Worm (Caenorhabditis elegans): ENCODE data around the gene sec-15.
A peak's percentile ranks its signal among the peaks of the same experiment; 100 is the strongest.

sec-15 gene

DNA sequence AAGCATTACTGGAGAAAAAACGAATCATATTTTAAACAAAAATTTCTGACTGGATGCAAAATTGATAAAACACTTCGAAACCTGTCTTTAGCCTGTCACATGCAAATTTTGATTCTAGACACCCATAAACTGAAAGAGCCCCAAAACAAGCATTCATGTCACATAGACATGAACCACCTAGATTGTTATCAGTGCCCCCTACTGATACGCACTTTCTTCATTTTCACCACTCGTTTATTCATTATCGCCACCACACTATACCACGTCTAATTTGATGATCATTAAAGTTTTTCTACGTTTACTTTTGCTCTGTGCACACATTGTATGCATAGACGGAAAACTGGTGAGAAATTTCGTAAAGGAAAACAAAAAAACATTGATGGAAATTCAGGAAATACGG, 23.6 kb downstream of the sec-15 start, which contains the start of gene cnnm-2:
TSS of gene cnnm-2 (plus strand) at position 190 of the 400 bp plus-strand sequence.
- TF ChIP-seq unc-130 (GFP tag; optimal IDR thresholded peaks at IDR 0.05) (no peak), pqm-1 (tag; optimal IDR thresholded peaks at IDR 0.05) (peak; percentile 90), php-3 (GFP tag; IDR thresholded peaks at IDR 0.05) (peak; percentile 69; the same call in 1 of the 2 replicates), zfp-3 (GFP tag; conservative IDR thresholded peaks at IDR 0.05) (no peak), dmd-6 (GFP tag; IDR thresholded peaks at IDR 0.05) (peak; percentile 75), Y48G9A.11 (GFP tag; IDR thresholded peaks at IDR 0.05) (no peak), dve-1 (tag; optimal IDR thresholded peaks at IDR 0.05; ENCODE audit: insufficient read depth) (peak; percentile 78), arid-1 (GFP tag; conservative IDR thresholded peaks at IDR 0.05) (no peak), hlh-11 (tag; optimal IDR thresholded peaks at IDR 0.05) (peak; percentile 68), nhr-48 (tag; optimal IDR thresholded peaks at IDR 0.05) (peak; percentile 44), daf-16 (GFP tag; optimal IDR thresholded peaks at IDR 0.05) (no peak), daf-16 (tag; optimal IDR thresholded peaks at IDR 0.05) (peak; percentile 82), zag-1 (tag; optimal IDR thresholded peaks at IDR 0.05) (no peak), mes-2 (tag; optimal IDR thresholded peaks at IDR 0.05; ENCODE audit: poor library complexity, severe bottlenecking) (peak; percentile 33), tra-1 (GFP tag; IDR thresholded peaks at IDR 0.05) (peak; percentile 68; the same call in 1 of the 2 replicates), nhr-28 (tag; optimal IDR thresholded peaks at IDR 0.05) (peak; percentile 70), hlh-30 (tag; optimal IDR thresholded peaks at IDR 0.05; ENCODE audit: insufficient read depth) (peak; percentile 15)

- TF ChIP-seq lir-3 (tag; optimal IDR thresholded peaks at IDR 0.05) = no peak
- TF ChIP-seq ces-1 (GFP tag; optimal IDR thresholded peaks at IDR 0.05) = no peak
- peak; percentile 89 for TF ChIP-seq tra-1 (GFP tag; IDR thresholded peaks at IDR 0.05)
- peak; percentile 71 for TF ChIP-seq nhr-102 (tag; optimal IDR thresholded peaks at IDR 0.05)
- TF ChIP-seq lsy-2 (tag; optimal IDR thresholded peaks at IDR 0.05) = peak; percentile 70 to 84
- TF ChIP-seq dve-1 (tag; optimal IDR thresholded peaks at IDR 0.05; ENCODE audit: insufficient read depth) = peak; percentile 93
- peak; percentile 52; the same call in 1 of the 2 replicates for TF ChIP-seq vab-7 (GFP tag; IDR thresholded peaks at IDR 0.05)
- TF ChIP-seq F26F4.8 (GFP tag; conservative IDR thresholded peaks at IDR 0.05) = no peak
- TF ChIP-seq mep-1 (tag; optimal IDR thresholded peaks at IDR 0.05) = peak; percentile 94
- peak; percentile 98 for TF ChIP-seq mxl-3 (GFP tag; optimal IDR thresholded peaks at IDR 0.05)
- no peak for TF ChIP-seq daf-12 (tag; optimal IDR thresholded peaks at IDR 0.05)
- peak; percentile 81 for TF ChIP-seq nhr-48 (tag; optimal IDR thresholded peaks at IDR 0.05)
- no peak for TF ChIP-seq lin-39 (tag; optimal IDR thresholded peaks at IDR 0.05)
- no peak for TF ChIP-seq zfp-3 (GFP tag; conservative IDR thresholded peaks at IDR 0.05)
- peak; percentile 92 for TF ChIP-seq nhr-11 (tag; optimal IDR thresholded peaks at IDR 0.05)
- TF ChIP-seq nhr-10 (tag; optimal IDR thresholded peaks at IDR 0.05) = peak; percentile 21
- peak; percentile 66; the same call in 1 of the 2 replicates for TF ChIP-seq nhr-41 (GFP tag; IDR thresholded peaks at IDR 0.05)
- no peak for TF ChIP-seq sdz-12 (GFP tag; optimal IDR thresholded peaks at IDR 0.05)
- TF ChIP-seq nhr-6 (tag; optimal IDR thresholded peaks at IDR 0.05) = peak; percentile 5
- TF ChIP-seq snpc-4 (tag; optimal IDR thresholded peaks at IDR 0.05) = no peak
- no peak for TF ChIP-seq saeg-2 (GFP tag; IDR thresholded peaks at IDR 0.05)
- peak; percentile 89 for TF ChIP-seq hmg-1.1 (GFP tag; IDR thresholded peaks at IDR 0.05)
- TF ChIP-seq zip-11 (GFP tag; IDR thresholded peaks at IDR 0.05) = no peak
- TF ChIP-seq unc-62 (GFP tag; optimal IDR thresholded peaks at IDR 0.05 in 1 of 2) = peak in 1 of 2 experiments; percentile 99
- no peak for TF ChIP-seq unc-62 (tag; optimal IDR thresholded peaks at IDR 0.05)
- TF ChIP-seq lin-29 (GFP tag; IDR thresholded peaks at IDR 0.05) = no peak
- TF ChIP-seq pha-4 (GFP tag; IDR thresholded peaks at IDR 0.05) = peak; percentile 58; the same call in 1 of the 2 replicates
- peak; percentile 33 for TF ChIP-seq pha-4 (tag; optimal IDR thresholded peaks at IDR 0.05)
- TF ChIP-seq F37D6.2 (tag; optimal IDR thresholded peaks at IDR 0.05) = peak; percentile 84
- peak; percentile 72 for TF ChIP-seq T20F7.1 (GFP tag; optimal IDR thresholded peaks at IDR 0.05)
- TF ChIP-seq gei-8 (GFP tag; optimal IDR thresholded peaks at IDR 0.05) = peak; percentile 31
- TF ChIP-seq nhr-42 (GFP tag; IDR thresholded peaks at IDR 0.05) = peak; percentile 47; the same call in 1 of the 2 replicates
- TF ChIP-seq ceh-44 (GFP tag; IDR thresholded peaks at IDR 0.05) = no peak
- peak; percentile 74 for TF ChIP-seq arid-1 (GFP tag; conservative IDR thresholded peaks at IDR 0.05)
- TF ChIP-seq fkh-10 (GFP tag; optimal IDR thresholded peaks at IDR 0.05) = peak; percentile 90
- TF ChIP-seq Y105C5A.15 (GFP tag; IDR thresholded peaks at IDR 0.05) = 0 out of 2 replicates have a peak, but pooled peaks have one; percentile 42
- TF ChIP-seq ceh-20 (GFP tag; IDR thresholded peaks at IDR 0.05) = peak; percentile 44; the same call in 1 of the 2 replicates
These were observed 24.6 kb downstream of the sec-15 start, which contains the start of gene R04E5.9 for ce11 chrX:8810908-8811307. R04E5.9 (minus strand) TSS chrX:8811142.
